Fruit fly (Drosophila melanogaster) whole organism: ENCODE data around the gene CG15818.

Source experiments
- CG8478 ChIP-seq: fragments of >200 bp; optimal IDR thresholded peaks from 2 replicates; lab custom pipeline; 2018; ENCODE audit warnings: inconsistent platforms
- Dll ChIP-seq: fragments of >200 bp; optimal IDR thresholded peaks from 2 replicates; lab custom pipeline; 2017
- EcR ChIP-seq, 2 experiments: fragments of >200 bp; optimal IDR thresholded peaks; 2 replicates each; lab custom pipeline; 2017; ENCODE audit warnings: missing biosample characterization in 2 of 2, missing genetic modification characterization in 2 of 2, missing genetic modification reagents in 2 of 2
- pan ChIP-seq: fragments of >200 bp; optimal IDR thresholded peaks from 2 replicates; lab custom pipeline; 2017
- psq ChIP-seq: fragments of >200 bp; optimal IDR thresholded peaks from 2 replicates; lab custom pipeline; 2017
- usp ChIP-seq: fragments of >200 bp; optimal IDR thresholded peaks from 2 replicates; lab custom pipeline; 2017; ENCODE audit warnings: missing biosample characterization, missing genetic modification characterization, mixed read lengths

The CG15818 gene

dm6 chr2L:7401627-7402026, 9.1 kb upstream of the CG15818 start:
- TF ChIP-seq pan (lab: Kevin White, UChicago) (no peak), psq (lab: Kevin White, UChicago) (no peak), EcR (GFP tag; optimal IDR thresholded peaks at IDR 0.05; lab: Kevin White, UChicago) (no peak), Dll (lab: Kevin White, UChicago) (no peak), CG8478 (no peak), usp (GFP tag; lab: Kevin White, UChicago) (no peak)

- no peak for TF ChIP-seq usp (GFP tag; lab: Kevin White, UChicago)
- TF ChIP-seq EcR (GFP tag; optimal IDR thresholded peaks at IDR 0.05; lab: Kevin White, UChicago), result no peak
- no peak for TF ChIP-seq CG8478
- no peak for TF ChIP-seq psq (lab: Kevin White, UChicago)
- TF ChIP-seq Dll (lab: Kevin White, UChicago), result no peak
- TF ChIP-seq pan (lab: Kevin White, UChicago), result no peak
These were observed 5.8 kb upstream of the CG15818 start, which contains the start of gene CG5177 for dm6 chr2L:7404923-7405322. Gene CG5177, plus strand, starts transcription at chr2L:7405227.

dm6 chr2L:7407638-7408037, 3.1 kb upstream of the CG15818 start:
- TF ChIP-seq psq (lab: Kevin White, UChicago) (no peak), usp (GFP tag; lab: Kevin White, UChicago) (no peak), EcR (GFP tag; optimal IDR thresholded peaks at IDR 0.05; lab: Kevin White, UChicago) (no peak), CG8478 (no peak), pan (lab: Kevin White, UChicago) (no peak), Dll (lab: Kevin White, UChicago) (no peak)

- no peak for TF ChIP-seq EcR (GFP tag; optimal IDR thresholded peaks at IDR 0.05; lab: Kevin White, UChicago)
- TF ChIP-seq usp (GFP tag; lab: Kevin White, UChicago), result no peak
- no peak for TF ChIP-seq CG8478
- TF ChIP-seq pan (lab: Kevin White, UChicago), result no peak
- no peak for TF ChIP-seq Dll (lab: Kevin White, UChicago)
- TF ChIP-seq psq (lab: Kevin White, UChicago), result no peak
These were observed 1.7 kb upstream of the CG15818 start for dm6 chr2L:7409007-7409406.

dm6 chr2L:7409602-7410001, 1.1 kb upstream of the CG15818 start, which contains the start of gene CG5181:
Gene CG5181, minus strand, starts transcription at chr2L:7409809.
- no peak for TF ChIP-seq pan (lab: Kevin White, UChicago)
- TF ChIP-seq CG8478, result no peak
- no peak for TF ChIP-seq Dll (lab: Kevin White, UChicago)
- TF ChIP-seq EcR (GFP tag; optimal IDR thresholded peaks at IDR 0.05; lab: Kevin White, UChicago), result no peak
- TF ChIP-seq usp (GFP tag; lab: Kevin White, UChicago), result no peak
- TF ChIP-seq psq (lab: Kevin White, UChicago), result no peak

dm6 chr2L:7411947-7412621, 1.4 kb downstream of the CG15818 start, which contains the start of gene chm:
Gene chm, plus strand, starts transcription at chr2L:7412417.
- TF ChIP-seq usp (GFP tag; lab: Kevin White, UChicago) (no peak), CG8478 (no peak), psq (lab: Kevin White, UChicago) (no peak), EcR (GFP tag; optimal IDR thresholded peaks at IDR 0.05; lab: Kevin White, UChicago) (no peak), Dll (lab: Kevin White, UChicago) (no peak), pan (lab: Kevin White, UChicago) (no peak)

- TF ChIP-seq EcR (GFP tag; optimal IDR thresholded peaks at IDR 0.05; lab: Kevin White, UChicago) (peak; percentile 68 to 90), usp (GFP tag; lab: Kevin White, UChicago) (no peak), pan (lab: Kevin White, UChicago) (no peak), Dll (lab: Kevin White, UChicago) (no peak), psq (lab: Kevin White, UChicago) (no peak), CG8478 (no peak)
These were observed 7.7 kb downstream of the CG15818 start for dm6 chr2L:7418148-7418988.

dm6 chr2L:7419408-7420304, 8.9 kb downstream of the CG15818 start:
- TF ChIP-seq psq (lab: Kevin White, UChicago) (no peak), EcR (GFP tag; optimal IDR thresholded peaks at IDR 0.05; lab: Kevin White, UChicago) (peak; percentile 38 to 85)

dm6 chr2L:7420305-7421287, 9.9 kb downstream of the CG15818 start:
- TF ChIP-seq psq (lab: Kevin White, UChicago) (no peak), EcR (GFP tag; optimal IDR thresholded peaks at IDR 0.05; lab: Kevin White, UChicago) (peak in 1 of 2 experiments; percentile 8)
